Fruit fly (Drosophila melanogaster) whole organism: ENCODE data around the gene CG14183.

ENCODE experiments used
- CG8478 ChIP-seq: fragments of >200 bp; optimal IDR thresholded peaks from 2 replicates; lab custom pipeline; 2018; ENCODE audit warnings: inconsistent platforms
- EcR ChIP-seq, 2 experiments: fragments of >200 bp; optimal IDR thresholded peaks; 2 replicates each; lab custom pipeline; 2017; ENCODE audit warnings: missing biosample characterization in 2 of 2, missing genetic modification characterization in 2 of 2, missing genetic modification reagents in 2 of 2
- pan ChIP-seq: fragments of >200 bp; optimal IDR thresholded peaks from 2 replicates; lab custom pipeline; 2017
- psq ChIP-seq: fragments of >200 bp; optimal IDR thresholded peaks from 2 replicates; lab custom pipeline; 2017
- usp ChIP-seq: fragments of >200 bp; optimal IDR thresholded peaks from 2 replicates; lab custom pipeline; 2017; ENCODE audit warnings: missing biosample characterization, missing genetic modification characterization, mixed read lengths

DNA sequence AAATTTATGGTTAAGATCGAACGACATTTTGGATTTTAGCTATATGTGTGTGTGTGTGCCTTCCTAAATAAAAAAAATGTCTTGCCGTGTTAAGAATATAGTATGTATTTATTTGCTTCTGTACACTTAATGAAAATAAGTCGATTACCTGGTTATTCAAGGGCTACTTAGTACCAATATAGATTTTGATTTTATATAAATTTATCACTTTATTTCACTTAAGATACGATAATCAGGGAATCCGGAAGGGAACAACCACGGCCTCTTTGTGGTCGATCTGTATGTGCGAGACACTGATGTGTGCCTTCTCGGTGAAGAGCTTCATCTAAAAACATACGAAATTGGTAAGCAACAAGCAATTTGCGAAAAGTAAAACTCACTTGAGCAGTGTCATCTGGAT, at the start of gene CG14183:
- no peak for TF ChIP-seq psq
- no peak for TF ChIP-seq pan
- no peak for TF ChIP-seq CG8478 (lab: Kevin White, UChicago)
- no peak for TF ChIP-seq usp (GFP tag; lab: Kevin White, UChicago)
- no peak for TF ChIP-seq EcR (GFP tag; optimal IDR thresholded peaks at IDR 0.05; lab: Kevin White, UChicago)
